Fruit fly (Drosophila melanogaster): ENCODE data around the gene CG16952.

The CG16952 gene

DNA sequence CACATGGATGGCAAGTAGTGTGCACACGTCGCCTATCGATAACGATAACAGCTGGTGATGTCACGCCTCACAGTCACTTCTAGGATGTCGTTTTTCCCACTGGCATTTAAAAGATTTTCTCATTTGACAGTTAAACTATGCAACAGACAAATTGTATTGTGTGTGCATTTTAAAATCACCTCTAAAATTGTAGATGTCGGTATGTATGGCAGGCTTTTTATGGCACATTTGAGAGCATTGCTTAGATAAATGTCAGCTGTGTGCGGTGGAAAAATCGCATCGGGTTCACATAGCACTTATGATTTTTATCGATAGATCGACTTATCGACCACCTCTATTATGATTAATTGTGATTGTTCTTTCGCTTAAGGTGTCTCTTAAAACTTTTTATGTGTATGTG lies 25.8 kb upstream of the CG16952 start, which contains the start of the genes ArgRS and CG8578 (continued):
- TF ChIP-seq sima (GFP tag; optimal IDR thresholded peaks at IDR 0.05) (peak; percentile 29), CG11695 (GFP tag; IDR thresholded peaks at IDR 0.05) (peak; percentile 45; the same call in 1 of the 3 replicates), sna (GFP tag; IDR thresholded peaks at IDR 0.05; ENCODE audit: partially characterized antibody) (peak; percentile 77), CG1233 (GFP tag; optimal IDR thresholded peaks at IDR 0.05) (peak; percentile 71), CG8089 (GFP tag; optimal IDR thresholded peaks at IDR 0.05) (no peak), insv (GFP tag; optimal IDR thresholded peaks at IDR 0.05) (peak in 1 of 2 experiments; percentile 40), NC2α (GFP tag; optimal IDR thresholded peaks at IDR 0.05) (no peak), ind (GFP tag; optimal IDR thresholded peaks at IDR 0.05) (peak; percentile 28), CG10321 (GFP tag; IDR thresholded peaks at IDR 0.05) (no peak), H15 (GFP tag; IDR thresholded peaks at IDR 0.05) (no peak), YL-1 (GFP tag; optimal IDR thresholded peaks at IDR 0.05) (peak; percentile 34), Dad (GFP tag; optimal IDR thresholded peaks at IDR 0.05) (peak; percentile 80), CG13424 (tag; optimal IDR thresholded peaks at IDR 0.05) (peak; percentile 50), crol (GFP tag; IDR thresholded peaks at IDR 0.05) (no peak), CG12104 (GFP tag; optimal IDR thresholded peaks at IDR 0.05) (no peak), B-H2 (GFP tag; optimal IDR thresholded peaks at IDR 0.05) (peak; percentile 13), Poxn (GFP tag; IDR thresholded peaks at IDR 0.05) (no peak), CG12942 (GFP tag; optimal IDR thresholded peaks at IDR 0.05) (peak; percentile 29), MTF-1 (GFP tag; optimal IDR thresholded peaks at IDR 0.05; ENCODE audit: borderline replicate concordance) (no peak), CG7987 (GFP tag; optimal IDR thresholded peaks at IDR 0.05) (no peak), CG17912 (GFP tag; optimal IDR thresholded peaks at IDR 0.05) (no peak), ash1 (GFP tag; optimal IDR thresholded peaks at IDR 0.05) (no peak), PHDP (tag; optimal IDR thresholded peaks at IDR 0.05) (peak; percentile 10), Usf (GFP tag; optimal IDR thresholded peaks at IDR 0.05) (no peak), zfh1 (GFP tag; IDR thresholded peaks at IDR 0.05) (peak; percentile 57; the same call in 1 of the 3 replicates), sim (GFP tag; IDR thresholded peaks at IDR 0.05) (no peak), h (optimal IDR thresholded peaks at IDR 0.05) (no peak), repo (GFP tag; optimal IDR thresholded peaks at IDR 0.05) (no peak), pb (GFP tag; optimal IDR thresholded peaks at IDR 0.05) (peak; percentile 54), zf30C (GFP tag; optimal IDR thresholded peaks at IDR 0.05) (no peak), fd64A (GFP tag; optimal IDR thresholded peaks at IDR 0.05) (no peak), lab (GFP tag; optimal IDR thresholded peaks at IDR 0.05) (no peak), CG18011 (GFP tag; optimal IDR thresholded peaks at IDR 0.05) (no peak), bbx (GFP tag; IDR thresholded peaks at IDR 0.05; ENCODE audit: partially characterized antibody) (peak; percentile 65), dmrt11E (tag; optimal IDR thresholded peaks at IDR 0.05) (peak; percentile 12), CG3163 (GFP tag; optimal IDR thresholded peaks at IDR 0.05) (peak; percentile 40), tgo (GFP tag; IDR thresholded peaks at IDR 0.05) (peak; percentile 75; the same call in 2 of the 3 replicates), crp (GFP tag; optimal IDR thresholded peaks at IDR 0.05) (peak in 1 of 2 experiments; percentile 71), zen2 (GFP tag; IDR thresholded peaks at IDR 0.05; ENCODE audit: partially characterized antibody) (no peak; the same call in 2 of the 3 replicates), CG31224 (GFP tag; IDR thresholded peaks at IDR 0.05) (no peak), CG4707 (GFP tag; optimal IDR thresholded peaks at IDR 0.05) (no peak), CG17385 (GFP tag; optimal IDR thresholded peaks at IDR 0.05) (peak; percentile 22), peb (GFP tag; IDR thresholded peaks at IDR 0.05) (peak; percentile 41; the same call in 1 of the 2 replicates), ato (GFP tag; IDR thresholded peaks at IDR 0.05; ENCODE audit: partially characterized antibody) (no peak), E2f1 (GFP tag; IDR thresholded peaks at IDR 0.05) (0 out of 2 replicates have a peak, but pooled peaks have one; percentile 51), gt (GFP tag; IDR thresholded peaks at IDR 0.05) (no peak), al (GFP tag; IDR thresholded peaks at IDR 0.05) (peak; percentile 32; the same call in 1 of the 2 replicates), Hey (tag; optimal IDR thresholded peaks at IDR 0.05) (no peak), CG8944 (GFP tag; optimal IDR thresholded peaks at IDR 0.05) (peak; percentile 7), Hand (GFP tag; optimal IDR thresholded peaks at IDR 0.05) (no peak), Lhr (GFP tag; optimal IDR thresholded peaks at IDR 0.05) (peak; percentile 30)

All from whole organism, embryonic.